Fruit fly (Drosophila melanogaster) whole organism, embryonic: ENCODE data around the gene pit.

ENCODE experiments used
- Atf6 ChIP-seq: fragments of 200-800 bp; sonication (Bioruptor generic); IDR thresholded peaks from 2 replicates; pipeline ENCODE4 v1.3.6; 2022; ENCODE audit warnings: missing biosample characterization, missing genetic modification characterization
- C15 ChIP-seq: fragments of 200-800 bp; sonication (Bioruptor generic); IDR thresholded peaks from 3 replicates; pipeline ENCODE4 v1.3.6; 2022; ENCODE audit warnings: missing biosample characterization, missing genetic modification characterization
- CG11093 ChIP-seq: fragments of 200-800 bp; sonication (Bioruptor generic); IDR thresholded peaks from 3 replicates; pipeline ENCODE4 v1.3.6; 2022; ENCODE audit warnings: missing biosample characterization, missing genetic modification characterization
- CG12942 ChIP-seq: fragments of 200-800 bp; sonication (Bioruptor generic); optimal IDR thresholded peaks from 3 replicates; lab custom pipeline; 2016; ENCODE audit warnings: missing biosample characterization, missing genetic modification characterization
- CG14710 ChIP-seq: fragments of 200-800 bp; sonication (Bioruptor generic); optimal IDR thresholded peaks from 3 replicates; lab custom pipeline; 2019; ENCODE audit warnings: missing biosample characterization, mild to moderate bottlenecking, missing genetic modification characterization, moderate library complexity
- CG1529 ChIP-seq: fragments of 200-800 bp; sonication (Bioruptor generic); optimal IDR thresholded peaks from 3 replicates; lab custom pipeline; 2018; ENCODE audit warnings: missing biosample characterization, missing genetic modification characterization
- CG15601 ChIP-seq: fragments of 200-800 bp; sonication (Bioruptor generic); optimal IDR thresholded peaks from 3 replicates; lab custom pipeline; 2019; ENCODE audit warnings: missing biosample characterization, mild to moderate bottlenecking, missing genetic modification characterization, moderate library complexity
- CG1602 ChIP-seq: fragments of 200-800 bp; sonication (Bioruptor generic); optimal IDR thresholded peaks from 3 replicates; lab custom pipeline; 2016; ENCODE audit warnings: missing biosample characterization, missing genetic modification characterization
- CG16863 ChIP-seq: fragments of 200-800 bp; sonication (Bioruptor generic); optimal IDR thresholded peaks from 3 replicates; lab custom pipeline; 2016; ENCODE audit warnings: missing biosample characterization, missing genetic modification characterization
- CG17359 ChIP-seq: fragments of 200-800 bp; sonication (Bioruptor generic); optimal IDR thresholded peaks from 3 replicates; lab custom pipeline; 2018; ENCODE audit warnings: missing biosample characterization, mild to moderate bottlenecking, missing genetic modification characterization, moderate library complexity
- CG17385 ChIP-seq: fragments of 200-800 bp; sonication (Bioruptor generic); optimal IDR thresholded peaks from 3 replicates; lab custom pipeline; 2018; ENCODE audit warnings: missing biosample characterization, mild to moderate bottlenecking, missing genetic modification characterization
- CG18476 ChIP-seq: fragments of 200-800 bp; sonication (Bioruptor generic); optimal IDR thresholded peaks from 2 replicates; lab custom pipeline; 2016; ENCODE audit warnings: missing biosample characterization, mild to moderate bottlenecking, missing genetic modification characterization
- CG2116 ChIP-seq: fragments of 200-800 bp; sonication (Bioruptor generic); optimal IDR thresholded peaks from 3 replicates; lab custom pipeline; 2018; ENCODE audit warnings: missing biosample characterization, mild to moderate bottlenecking, missing genetic modification characterization
- CG30431 ChIP-seq: fragments of 200-800 bp; sonication (Bioruptor generic); optimal IDR thresholded peaks from 2 replicates; lab custom pipeline; 2017; ENCODE audit warnings: missing biosample characterization, missing genetic modification characterization
- CG31224 ChIP-seq: fragments of 200-800 bp; sonication (Bioruptor generic); IDR thresholded peaks from 2 replicates; pipeline ENCODE4 v1.3.6; 2022; ENCODE audit warnings: missing biosample characterization, missing genetic modification characterization
- CG32532 ChIP-seq: fragments of 200-800 bp; sonication (Bioruptor generic); IDR thresholded peaks from 2 replicates; pipeline ENCODE4 v1.3.6; 2022; ENCODE audit warnings: missing biosample characterization, missing genetic modification characterization
- CG32767 ChIP-seq: fragments of 200-800 bp; sonication (Bioruptor generic); IDR thresholded peaks from 2 replicates; pipeline ENCODE4 v1.3.6; 2022; ENCODE audit warnings: missing biosample characterization, missing genetic modification characterization
- CG4360 ChIP-seq: fragments of 200-800 bp; sonication (Bioruptor generic); IDR thresholded peaks from 2 replicates; pipeline ENCODE4 v1.3.6; 2022; ENCODE audit warnings: missing biosample characterization, missing genetic modification characterization
- CG4820 ChIP-seq: fragments of 200-800 bp; sonication (Bioruptor generic); optimal IDR thresholded peaks from 3 replicates; lab custom pipeline; 2016; ENCODE audit warnings: missing biosample characterization, missing genetic modification characterization
- CG5245 ChIP-seq: fragments of 200-800 bp; sonication (Bioruptor generic); optimal IDR thresholded peaks from 3 replicates; lab custom pipeline; 2016; ENCODE audit warnings: missing biosample characterization, missing genetic modification characterization
- CG6854 ChIP-seq: fragments of 200-800 bp; sonication (Bioruptor generic); optimal IDR thresholded peaks from 3 replicates; lab custom pipeline; 2017; ENCODE audit warnings: missing biosample characterization, mild to moderate bottlenecking, missing genetic modification characterization
- CrebB ChIP-seq: fragments of 200-800 bp; sonication (Bioruptor generic); optimal IDR thresholded peaks from 3 replicates; lab custom pipeline; 2018; ENCODE audit warnings: missing biosample characterization, mild to moderate bottlenecking, missing genetic modification characterization
- Deaf1 ChIP-seq: fragments of 200-800 bp; optimal IDR thresholded peaks from 3 replicates; lab custom pipeline; 2019; ENCODE audit warnings: missing biosample characterization, mild to moderate bottlenecking, missing genetic modification characterization, moderate library complexity
- Doc3 ChIP-seq: fragments of 200-800 bp; sonication (Bioruptor generic); IDR thresholded peaks from 3 replicates; pipeline ENCODE4 v1.3.6; 2022; ENCODE audit warnings: missing biosample characterization, missing genetic modification characterization; ENCODE audit not compliant: partially characterized antibody
- E2f2 ChIP-seq: fragments of 200-800 bp; sonication (Bioruptor generic); IDR thresholded peaks from 2 replicates; pipeline ENCODE4 v1.3.6; 2022; ENCODE audit warnings: missing biosample characterization, missing genetic modification characterization
- Ets65A ChIP-seq: fragments of 200-800 bp; sonication (Bioruptor generic); peaks from one replicate; lab custom pipeline; 2016; ENCODE audit warnings: missing biosample characterization, missing genetic modification characterization
- Fer1 ChIP-seq: fragments of 200-800 bp; sonication (Bioruptor generic); optimal IDR thresholded peaks from 2 replicates; lab custom pipeline; 2017; ENCODE audit warnings: missing biosample characterization, mild to moderate bottlenecking, missing genetic modification characterization
- H2.0 ChIP-seq: fragments of 200-800 bp; sonication (Bioruptor generic); IDR thresholded peaks from 2 replicates; pipeline ENCODE4 v1.3.6; 2022; ENCODE audit warnings: missing biosample characterization, missing genetic modification characterization
- Hsf ChIP-seq: fragments of 200-800 bp; sonication (Bioruptor generic); optimal IDR thresholded peaks from 3 replicates; lab custom pipeline; 2016; ENCODE audit warnings: missing biosample characterization, missing genetic modification characterization
- Max ChIP-seq: fragments of 200-800 bp; sonication (Bioruptor generic); optimal IDR thresholded peaks from 2 replicates; lab custom pipeline; 2016; ENCODE audit warnings: missing biosample characterization, mild to moderate bottlenecking, missing genetic modification characterization
- Mrtf ChIP-seq: fragments of 200-800 bp; sonication (Bioruptor generic); IDR thresholded peaks from 3 replicates; pipeline ENCODE4 v1.3.6; 2022; ENCODE audit warnings: missing biosample characterization, missing genetic modification characterization
- Pdp1 ChIP-seq, 2 experiments: fragments of 200-800 bp; sonication (Bioruptor generic); optimal IDR thresholded peaks; 3 replicates each; lab custom pipeline; 2016; ENCODE audit warnings: missing biosample characterization in 2 of 2, missing genetic modification characterization in 2 of 2, mild to moderate bottlenecking in 1 of 2, moderate library complexity in 1 of 2
- Ptx1 ChIP-seq: fragments of 200-800 bp; sonication (Bioruptor generic); IDR thresholded peaks from 2 replicates; pipeline ENCODE4 v1.3.6; 2022; ENCODE audit warnings: missing biosample characterization, missing genetic modification characterization
- Rfx ChIP-seq: fragments of 200-800 bp; sonication (Bioruptor generic); IDR thresholded peaks from 2 replicates; pipeline ENCODE4 v1.3.6; 2022; ENCODE audit warnings: missing biosample characterization, missing genetic modification characterization
- Rx ChIP-seq: fragments of 200-800 bp; sonication (Bioruptor generic); IDR thresholded peaks from 2 replicates; pipeline ENCODE4 v1.3.6; 2022; ENCODE audit warnings: missing biosample characterization, missing genetic modification characterization
- bab2 ChIP-seq: fragments of 200-800 bp; sonication (Bioruptor generic); optimal IDR thresholded peaks from 2 replicates; lab custom pipeline; 2016; ENCODE audit warnings: missing biosample characterization, missing genetic modification characterization
- bsh ChIP-seq, 2 experiments: fragments of 200-800 bp; sonication (Bioruptor generic); optimal IDR thresholded peaks; 2 replicates each; lab custom pipeline; 2017 to 2018; ENCODE audit warnings: mild to moderate bottlenecking in 2 of 2, missing biosample characterization in 2 of 2, missing genetic modification characterization in 2 of 2, moderate library complexity in 1 of 2
- croc ChIP-seq: fragments of 200-800 bp; sonication (Bioruptor generic); conservative IDR thresholded peaks from 3 replicates; pipeline ENCODE4 v1.3.6; 2022; ENCODE audit warnings: missing biosample characterization, missing genetic modification characterization
- dmrt11E ChIP-seq: fragments of 200-800 bp; sonication (Bioruptor generic); optimal IDR thresholded peaks from 3 replicates; lab custom pipeline; 2018; ENCODE audit warnings: missing biosample characterization, mild to moderate bottlenecking, missing genetic modification characterization, moderate library complexity
- fd102C ChIP-seq: fragments of 200-800 bp; sonication (Bioruptor generic); optimal IDR thresholded peaks from 2 replicates; lab custom pipeline; 2018; ENCODE audit warnings: missing biosample characterization, mild to moderate bottlenecking, missing genetic modification characterization, moderate library complexity
- hkb ChIP-seq, 2 experiments: fragments of 200-800 bp in 1 of 2; fragments of >200 bp in 1 of 2; sonication (Bioruptor generic) in 1 of 2; IDR thresholded peaks in 1 of 2; optimal IDR thresholded peaks in 1 of 2; 2 replicates each; pipeline versions ENCODE4 v1.3.6 to Lab custom; 2017 to 2022; ENCODE audit warnings: missing biosample characterization in 1 of 2, missing genetic modification characterization in 1 of 2
- jumu ChIP-seq: fragments of 200-800 bp; sonication (Bioruptor generic); optimal IDR thresholded peaks from 3 replicates; lab custom pipeline; 2016; ENCODE audit warnings: missing biosample characterization, missing genetic modification characterization
- lilli ChIP-seq: fragments of 200-800 bp; sonication (Bioruptor generic); optimal IDR thresholded peaks from 3 replicates; lab custom pipeline; 2016; ENCODE audit warnings: missing biosample characterization, missing genetic modification characterization
- otp ChIP-seq: fragments of 200-800 bp; sonication (Bioruptor generic); IDR thresholded peaks from 3 replicates; pipeline ENCODE4, ENCODE4 v1.3.6; 2022; ENCODE audit warnings: missing biosample characterization, missing genetic modification characterization
- phol ChIP-seq: fragments of 200-800 bp; sonication (Bioruptor generic); optimal IDR thresholded peaks from 3 replicates; lab custom pipeline; 2018; ENCODE audit warnings: missing biosample characterization, mild to moderate bottlenecking, missing genetic modification characterization, moderate library complexity
- prd ChIP-seq, 3 experiments: fragments of >200 bp in 2 of 3; fragments of 200-800 bp in 1 of 3; sonication (Bioruptor generic) in 1 of 3; optimal IDR thresholded peaks in 2 of 3; IDR thresholded peaks in 1 of 3; 2 replicates in 2 of 3; 3 replicates in 1 of 3; pipeline versions ENCODE4 v1.3.6 to Lab custom; 2017 to 2022; ENCODE audit warnings: missing biosample characterization in 1 of 3, missing genetic modification characterization in 1 of 3
- pum ChIP-seq: fragments of 200-800 bp; sonication (Bioruptor generic); optimal IDR thresholded peaks from 2 replicates; lab custom pipeline; 2016; ENCODE audit warnings: missing biosample characterization, missing genetic modification characterization
- sisA ChIP-seq: fragments of 200-800 bp; sonication (Bioruptor generic); IDR thresholded peaks from 2 replicates; pipeline ENCODE4 v1.3.6; 2022; ENCODE audit warnings: missing biosample characterization, missing genetic modification characterization
- sr ChIP-seq: fragments of 200-800 bp; sonication (Bioruptor generic); IDR thresholded peaks from 3 replicates; pipeline ENCODE4 v1.3.6; 2022; ENCODE audit warnings: missing biosample characterization, missing genetic modification characterization
- stc ChIP-seq: fragments of 200-800 bp; sonication (Bioruptor generic); IDR thresholded peaks from 2 replicates; pipeline ENCODE4 v1.3.6; 2022; ENCODE audit warnings: missing biosample characterization, missing genetic modification characterization

The pit gene

DNA sequence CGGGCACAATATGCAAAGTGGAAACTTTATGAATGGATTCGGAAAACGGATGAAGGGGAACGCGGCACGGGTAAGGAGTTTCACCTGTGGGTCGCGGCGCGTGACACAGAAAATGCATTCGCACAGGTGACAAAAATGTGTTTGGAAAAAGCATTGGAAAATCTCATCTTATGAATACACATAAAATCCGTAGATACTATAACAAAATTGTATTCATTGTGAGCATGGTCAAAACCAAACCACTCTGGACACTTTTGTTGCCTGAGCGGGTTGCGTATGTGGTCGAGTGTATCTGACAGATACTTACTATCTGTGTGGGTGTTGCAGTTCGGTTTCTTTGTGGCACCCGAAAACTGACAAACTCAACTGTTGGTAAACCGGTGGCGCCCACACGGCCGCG is 5.4 kb downstream of the pit start (continued):
- no peak for TF ChIP-seq fd102C (GFP tag; lab: Kevin White, UChicago)
- no peak for TF ChIP-seq CG16863 (GFP tag; lab: Kevin White, UChicago)
- TF ChIP-seq CG4820 (GFP tag; lab: Kevin White, UChicago) = peak; percentile 18
- peak; percentile 45 for TF ChIP-seq Hsf (GFP tag; lab: Kevin White, UChicago)
- TF ChIP-seq Fer1 (GFP tag; lab: Kevin White, UChicago) = peak; percentile 6
- TF ChIP-seq CrebB (tag; lab: Kevin White, UChicago) = no peak
- peak; percentile 33 for TF ChIP-seq pum (GFP tag; lab: Kevin White, UChicago)
- peak; percentile 25 for TF ChIP-seq CG12942 (GFP tag; lab: Kevin White, UChicago)
- TF ChIP-seq Ptx1 = peak; percentile 75
- TF ChIP-seq dmrt11E (tag; lab: Kevin White, UChicago) = peak; percentile 11
- TF ChIP-seq H2.0 (GFP tag; lab: Robert Waterston, UW) = peak; percentile 71
- TF ChIP-seq CG15601 (tag; lab: Kevin White, UChicago) = peak; percentile 32
- 0 out of 2 replicates have a peak, but pooled peaks have one; percentile 27 for TF ChIP-seq Atf6 (GFP tag; lab: Robert Waterston, UW)
- peak; percentile 33 for TF ChIP-seq Ets65A (GFP tag; lab: Kevin White, UChicago)
- TF ChIP-seq sisA = peak; percentile 59
- TF ChIP-seq otp (GFP tag; lab: Robert Waterston, UW) = peak; percentile 68; the same call in 1 of the 3 replicates
- TF ChIP-seq Deaf1 (tag; lab: Kevin White, UChicago) = no peak
- TF ChIP-seq CG30431 (GFP tag; lab: Kevin White, UChicago) = peak; percentile 4
- TF ChIP-seq Rfx (GFP tag; lab: Robert Waterston, UW) = 0 out of 2 replicates have a peak, but pooled peaks have one; percentile 21
- peak; percentile 52; the same call in 1 of the 2 replicates for TF ChIP-seq E2f2 (GFP tag; lab: Robert Waterston, UW)
- TF ChIP-seq prd (optimal IDR thresholded peaks at IDR 0.05; lab: Kevin White, UChicago) = no peak
- peak; percentile 80 for TF ChIP-seq prd (GFP tag; IDR thresholded peaks at IDR 0.05; lab: Robert Waterston, UW)
- TF ChIP-seq Max = peak; percentile 15
- peak; percentile 65 for TF ChIP-seq CG32767 (GFP tag; lab: Robert Waterston, UW)
- peak; percentile 18 for TF ChIP-seq CG14710 (tag; lab: Kevin White, UChicago)
- no peak for TF ChIP-seq CG6854
- peak; percentile 43; the same call in 1 of the 2 replicates for TF ChIP-seq CG31224 (GFP tag; lab: Robert Waterston, UW)
- peak in 1 of 2 experiments; percentile 40 for TF ChIP-seq Pdp1 (GFP tag; optimal IDR thresholded peaks at IDR 0.05; lab: Kevin White, UChicago)
- TF ChIP-seq CG5245 (GFP tag; lab: Kevin White, UChicago) = peak; percentile 15
- TF ChIP-seq CG32532 (GFP tag; lab: Robert Waterston, UW) = peak; percentile 27; the same call in 1 of the 2 replicates
- peak; percentile 72 for TF ChIP-seq Rx
- TF ChIP-seq bsh (GFP tag; optimal IDR thresholded peaks at IDR 0.05; lab: Kevin White, UChicago) = peak; percentile 28 to 69
- peak; percentile 44 for TF ChIP-seq CG17385 (GFP tag; lab: Kevin White, UChicago)
- TF ChIP-seq CG2116 = peak; percentile 9
- peak; percentile 82 for TF ChIP-seq stc (GFP tag; lab: Robert Waterston, UW)
- TF ChIP-seq Mrtf (GFP tag; lab: Robert Waterston, UW) = 0 out of 3 replicates have a peak, but pooled peaks have one; percentile 45
- peak; percentile 39 for TF ChIP-seq phol (tag; lab: Kevin White, UChicago)
- peak; percentile 61 for TF ChIP-seq CG17359 (tag; lab: Kevin White, UChicago)
- TF ChIP-seq hkb (optimal IDR thresholded peaks at IDR 0.05; lab: Kevin White, UChicago) = no peak
- peak; percentile 83 for TF ChIP-seq hkb (GFP tag; IDR thresholded peaks at IDR 0.05; lab: Robert Waterston, UW)
- peak; percentile 43 for TF ChIP-seq CG1529 (GFP tag; lab: Kevin White, UChicago)
- TF ChIP-seq CG18476 (GFP tag; lab: Kevin White, UChicago) = peak; percentile 18
- TF ChIP-seq CG11093 = peak; percentile 52; the same call in 2 of the 3 replicates
- TF ChIP-seq Doc3 (GFP tag; lab: Robert Waterston, UW) = no peak
- peak; percentile 20 for TF ChIP-seq CG1602 (GFP tag; lab: Kevin White, UChicago)
- TF ChIP-seq jumu = peak; percentile 10
- TF ChIP-seq croc (GFP tag; lab: Robert Waterston, UW) = no peak; the same call in 2 of the 3 replicates
- TF ChIP-seq lilli (GFP tag; lab: Kevin White, UChicago) = peak; percentile 36
- peak; percentile 8 for TF ChIP-seq bab2 (GFP tag; lab: Kevin White, UChicago)
- no peak for TF ChIP-seq C15 (GFP tag; lab: Robert Waterston, UW)
- TF ChIP-seq CG4360 = peak; percentile 54
- peak; percentile 85; the same call in 2 of the 3 replicates for TF ChIP-seq sr (GFP tag; lab: Robert Waterston, UW)
